Worm (Caenorhabditis elegans) whole organism, mixed stage, embryonic: ENCODE measurements around the gene C24A3.9.

Experiments
- M03D4.4 ChIP-seq: sonication (generic microtip); optimal IDR thresholded peaks from 2 replicates; lab custom pipeline; 2017; ENCODE audit warnings: mild to moderate bottlenecking, missing genetic modification characterization, missing compliant biosample characterization
- bed-3 ChIP-seq: fragments of 200-800 bp; sonication (Bioruptor generic); optimal IDR thresholded peaks from 3 replicates; lab custom pipeline; 2018; ENCODE audit warnings: mild to moderate bottlenecking, missing genetic modification characterization, moderate library complexity, missing compliant biosample characterization
- blmp-1 ChIP-seq: fragments of 150-350 bp; optimal IDR thresholded peaks from 2 replicates; lab custom pipeline; 2014; ENCODE audit warnings: missing biosample characterization, missing genetic modification characterization
- ceh-39 ChIP-seq: fragments of 150-350 bp; optimal IDR thresholded peaks from 2 replicates; lab custom pipeline; 2014; ENCODE audit warnings: missing biosample characterization, missing genetic modification characterization
- ceh-83 ChIP-seq: fragments of 200-800 bp; sonication (Bioruptor generic); optimal IDR thresholded peaks from 2 replicates; lab custom pipeline; 2018; ENCODE audit warnings: mild to moderate bottlenecking, missing genetic modification characterization, missing compliant biosample characterization
- cnd-1 ChIP-seq: fragments of 200-800 bp; sonication (Bioruptor generic); optimal IDR thresholded peaks from 2 replicates; lab custom pipeline; 2018; ENCODE audit warnings: mild to moderate bottlenecking, missing genetic modification characterization, missing compliant biosample characterization
- drap-1 ChIP-seq: fragments of 200-800 bp; sonication (Bioruptor generic); optimal IDR thresholded peaks from 3 replicates; lab custom pipeline; 2018; ENCODE audit warnings: mild to moderate bottlenecking, missing genetic modification characterization, missing compliant biosample characterization
- elt-1 ChIP-seq: sonication (generic microtip); optimal IDR thresholded peaks from 2 replicates; lab custom pipeline; 2017; ENCODE audit warnings: missing genetic modification characterization, mild to moderate bottlenecking, missing compliant biosample characterization, antibody characterized with exemption, moderate library complexity, borderline replicate concordance; ENCODE audit not compliant: insufficient read depth
- elt-3 ChIP-seq: fragments of 150-350 bp; optimal IDR thresholded peaks from 2 replicates; lab custom pipeline; 2014; ENCODE audit warnings: missing biosample characterization, missing genetic modification characterization
- flh-1 ChIP-seq: fragments of 200-800 bp; sonication (Bioruptor generic); optimal IDR thresholded peaks from 2 replicates; lab custom pipeline; 2018; ENCODE audit warnings: mild to moderate bottlenecking, missing genetic modification characterization, moderate library complexity, missing compliant biosample characterization
- ham-2 ChIP-seq: fragments of 200-800 bp; sonication (Bioruptor generic); optimal IDR thresholded peaks from 2 replicates; lab custom pipeline; 2018; ENCODE audit warnings: mild to moderate bottlenecking, missing genetic modification characterization, missing compliant biosample characterization
- hlh-1 ChIP-seq: fragments of 150-350 bp; optimal IDR thresholded peaks from 2 replicates; lab custom pipeline; 2014; ENCODE audit warnings: missing biosample characterization, missing genetic modification reagents, missing genetic modification characterization
- lin-13 ChIP-seq: fragments of 150-350 bp; optimal IDR thresholded peaks from 2 replicates; lab custom pipeline; 2014; ENCODE audit warnings: missing biosample characterization, missing genetic modification characterization
- lin-32 ChIP-seq: fragments of 200-800 bp; sonication (Bioruptor generic); optimal IDR thresholded peaks from 2 replicates; lab custom pipeline; 2018; ENCODE audit warnings: mild to moderate bottlenecking, missing genetic modification characterization, missing compliant biosample characterization
- lsy-2 ChIP-seq: fragments of 150-350 bp; optimal IDR thresholded peaks from 2 replicates; lab custom pipeline; 2014; ENCODE audit warnings: missing biosample characterization, missing genetic modification characterization
- mab-5 ChIP-seq: fragments of 150-350 bp; optimal IDR thresholded peaks from 2 replicates; lab custom pipeline; 2014; ENCODE audit warnings: missing biosample characterization, missing genetic modification characterization
- mep-1 ChIP-seq: fragments of 150-350 bp; optimal IDR thresholded peaks from 2 replicates; lab custom pipeline; 2017; ENCODE audit warnings: missing biosample characterization, missing genetic modification reagents, missing genetic modification characterization, inconsistent platforms
- mls-2 ChIP-seq: sonication (generic microtip); optimal IDR thresholded peaks from 2 replicates; lab custom pipeline; 2016; ENCODE audit warnings: mild to moderate bottlenecking, missing genetic modification characterization, moderate library complexity, missing compliant biosample characterization
- nhr-12 ChIP-seq: fragments of 150-350 bp; optimal IDR thresholded peaks from 2 replicates; lab custom pipeline; 2014; ENCODE audit warnings: missing biosample characterization, missing genetic modification characterization
- nhr-2 ChIP-seq: fragments of 150-350 bp; optimal IDR thresholded peaks from 2 replicates; lab custom pipeline; 2014; ENCODE audit warnings: missing biosample characterization, missing genetic modification characterization
- nhr-237 ChIP-seq: fragments of 150-350 bp; optimal IDR thresholded peaks from 2 replicates; lab custom pipeline; 2014; ENCODE audit warnings: missing biosample characterization, missing genetic modification characterization
- nhr-76 ChIP-seq: sonication (generic microtip); optimal IDR thresholded peaks from 2 replicates; lab custom pipeline; 2017; ENCODE audit warnings: missing biosample characterization, missing genetic modification characterization
- snpc-4 ChIP-seq: fragments of 150-350 bp; optimal IDR thresholded peaks from 2 replicates; lab custom pipeline; 2014; ENCODE audit warnings: missing biosample characterization, missing genetic modification characterization
- tbx-8 ChIP-seq: fragments of 200-800 bp; sonication (Bioruptor generic); optimal IDR thresholded peaks from 2 replicates; lab custom pipeline; 2018; ENCODE audit warnings: mild to moderate bottlenecking, missing genetic modification characterization, moderate library complexity, missing compliant biosample characterization
- unc-120 ChIP-seq: sonication (generic microtip); optimal IDR thresholded peaks from 2 replicates; lab custom pipeline; 2017; ENCODE audit warnings: missing genetic modification characterization, missing compliant biosample characterization; ENCODE audit not compliant: poor library complexity, severe bottlenecking
- unc-39 ChIP-seq: fragments of 150-350 bp; optimal IDR thresholded peaks from 2 replicates; lab custom pipeline; 2014; ENCODE audit warnings: missing biosample characterization, missing genetic modification characterization
- unc-62 ChIP-seq: fragments of 150-350 bp; optimal IDR thresholded peaks from 2 replicates; lab custom pipeline; 2014; ENCODE audit warnings: missing biosample characterization, missing genetic modification reagents, missing genetic modification characterization
- ztf-11 ChIP-seq: fragments of 150-350 bp; optimal IDR thresholded peaks from 2 replicates; lab custom pipeline; 2014; ENCODE audit warnings: missing biosample characterization, missing genetic modification characterization

C24A3.9 gene

DNA sequence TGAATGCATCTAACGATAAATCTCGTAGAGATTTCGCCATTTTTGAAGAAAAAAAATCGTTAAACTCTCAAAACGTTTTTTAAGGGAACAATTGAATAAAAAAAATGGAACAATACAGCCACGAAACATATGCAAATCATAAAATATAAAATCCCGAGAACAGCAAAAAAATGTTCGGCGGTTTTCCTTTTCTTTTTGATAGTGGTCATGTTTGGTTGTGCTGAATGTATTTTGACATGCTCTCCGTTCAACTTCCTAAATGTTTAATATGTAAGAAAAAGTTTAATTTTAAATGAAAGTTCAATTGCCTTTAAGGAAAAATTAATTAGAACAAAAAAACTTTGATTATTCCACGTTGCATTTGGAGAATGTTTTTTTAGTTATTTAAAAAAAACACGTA lies at the start of gene C24A3.9:
TSS of gene C24A3.9 (minus strand) at position 101 of the 400 bp plus-strand sequence.
- no peak for TF ChIP-seq flh-1 (GFP tag; lab: Kevin White, UChicago)
- TF ChIP-seq ham-2 (GFP tag; lab: Kevin White, UChicago): no peak
- TF ChIP-seq blmp-1 (tag; lab: Kevin White, UChicago): no peak
- no peak for TF ChIP-seq hlh-1 (tag; lab: Kevin White, UChicago)
- TF ChIP-seq lin-32 (GFP tag; lab: Kevin White, UChicago): no peak
- TF ChIP-seq snpc-4 (tag; lab: Kevin White, UChicago): no peak
- TF ChIP-seq lsy-2: no peak
- TF ChIP-seq unc-62: no peak
- no peak for TF ChIP-seq mep-1
- TF ChIP-seq elt-1 (tag; lab: Kevin White, UChicago): no peak
- TF ChIP-seq, all 35 proteins: peak for 0

DNA sequence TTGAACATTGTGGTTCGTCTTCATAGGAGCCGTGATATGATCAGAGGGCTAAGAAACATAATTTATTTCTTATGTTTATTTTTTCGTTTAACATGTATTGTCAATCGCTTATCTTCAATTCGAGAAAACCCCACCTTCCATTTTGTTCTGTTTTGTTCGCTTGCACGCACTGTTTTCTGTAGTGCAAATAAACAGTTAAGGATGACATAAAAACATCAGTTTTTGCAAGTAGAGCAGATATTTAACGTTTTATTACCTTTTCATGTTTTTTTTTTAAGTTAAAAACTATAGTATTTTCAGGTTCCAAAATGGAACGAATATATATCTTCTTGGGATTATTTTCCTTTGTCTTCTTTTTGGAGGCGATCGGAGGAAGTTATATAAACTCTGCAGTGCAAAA lies 47.0 kb upstream of the C24A3.9 start, which contains the start of gene F47E1.2:
TSS of gene F47E1.2 (plus strand) at position 301 of the 400 bp plus-strand sequence.
- TF ChIP-seq blmp-1 (tag; lab: Kevin White, UChicago) (no peak), bed-3 (GFP tag; lab: Kevin White, UChicago) (no peak)
- TF ChIP-seq, all 35 proteins: peak for 0

DNA sequence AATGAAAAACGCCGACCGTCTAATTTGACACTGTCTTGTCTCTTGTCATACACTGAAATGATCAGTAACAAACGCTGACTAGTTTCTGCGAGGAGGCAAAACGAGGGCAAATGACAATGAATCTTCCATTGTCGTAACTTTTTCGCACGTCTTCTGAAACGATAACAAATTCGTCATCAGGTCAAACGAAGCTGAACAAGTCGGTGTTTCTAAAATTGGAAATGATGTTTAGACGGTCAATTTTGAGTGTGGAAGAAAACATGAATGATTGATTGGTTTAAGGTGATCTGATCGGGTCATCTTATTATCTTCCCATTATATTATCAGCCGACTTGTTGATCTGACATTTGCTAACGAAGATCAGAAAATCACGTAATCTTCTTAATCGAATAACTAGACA lies 43.1 kb upstream of the C24A3.9 start:
- TF ChIP-seq nhr-12 (tag; lab: Kevin White, UChicago) (no peak), mab-5 (no peak), ceh-83 (no peak), lin-32 (GFP tag; lab: Kevin White, UChicago) (no peak), elt-1 (tag; lab: Kevin White, UChicago) (no peak), mls-2 (tag; lab: Kevin White, UChicago) (no peak), nhr-76 (tag; lab: Kevin White, UChicago) (no peak)

DNA sequence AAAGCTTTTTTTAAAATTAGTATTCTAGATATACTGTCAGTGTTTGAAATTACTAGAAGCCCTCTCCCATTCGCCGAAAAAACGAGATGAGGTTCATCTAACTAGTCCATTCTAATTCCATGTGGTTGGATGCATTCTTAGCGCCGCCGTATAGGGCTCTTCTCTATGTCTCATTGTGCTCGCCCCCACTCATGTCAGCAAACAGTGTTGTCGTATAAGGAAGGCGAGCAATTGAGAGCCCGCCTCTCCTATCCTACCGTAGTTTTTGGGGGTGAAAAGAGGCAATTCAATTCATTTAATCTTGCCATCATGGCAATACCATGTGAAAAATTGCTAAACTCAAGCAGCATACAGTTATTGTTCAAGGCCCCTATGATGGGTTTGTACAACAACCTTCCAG lies 38.3 kb upstream of the C24A3.9 start, which contains the start of gene F47E1.20:
TSS of gene F47E1.20 (plus strand) at position 301 of the 400 bp plus-strand sequence.
- TF ChIP-seq tbx-8 (GFP tag; lab: Kevin White, UChicago): no peak
- no peak for TF ChIP-seq unc-62
- no peak for TF ChIP-seq lsy-2
- no peak for TF ChIP-seq ztf-11 (tag; lab: Kevin White, UChicago)
- TF ChIP-seq nhr-237 (tag; lab: Kevin White, UChicago): no peak
- TF ChIP-seq cnd-1 (tag; lab: Kevin White, UChicago): no peak
- no peak for TF ChIP-seq unc-39 (tag; lab: Kevin White, UChicago)
- TF ChIP-seq nhr-2 (tag; lab: Kevin White, UChicago): no peak
- no peak for TF ChIP-seq nhr-76 (tag; lab: Kevin White, UChicago)
- no peak for TF ChIP-seq mls-2 (tag; lab: Kevin White, UChicago)
- no peak for TF ChIP-seq elt-3 (tag; lab: Kevin White, UChicago)
- no peak for TF ChIP-seq lin-32 (GFP tag; lab: Kevin White, UChicago)
- no peak for TF ChIP-seq snpc-4 (tag; lab: Kevin White, UChicago)
- TF ChIP-seq nhr-12 (tag; lab: Kevin White, UChicago): no peak

DNA sequence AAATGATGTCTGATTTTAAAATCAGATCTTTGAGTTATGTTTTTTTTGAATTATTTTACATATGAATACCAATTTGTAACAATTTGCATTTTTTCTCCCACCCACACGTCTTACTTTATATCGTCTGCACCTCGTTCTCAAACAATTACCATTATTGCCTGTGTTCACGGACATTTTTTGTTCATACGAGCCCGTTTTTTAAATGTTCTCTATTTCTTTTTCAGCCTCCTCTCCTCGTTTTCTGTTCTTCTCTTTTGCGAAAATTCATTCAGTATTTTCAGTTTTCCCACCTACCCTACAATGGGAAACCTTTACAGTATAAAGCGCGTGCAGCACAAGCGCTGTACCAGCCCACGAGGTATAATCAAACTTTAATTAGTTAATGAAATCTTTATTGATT lies 35.6 kb upstream of the C24A3.9 start, which contains the start of gene prdm-14:
TSS of gene prdm-14 (plus strand) at position 301 of the 400 bp plus-strand sequence.
- no peak for TF ChIP-seq mep-1
- no peak for TF ChIP-seq unc-120 (tag; lab: Kevin White, UChicago)
- TF ChIP-seq ceh-39 (tag; lab: Kevin White, UChicago): no peak
- TF ChIP-seq drap-1 (GFP tag; lab: Kevin White, UChicago): no peak
- TF ChIP-seq elt-3 (tag; lab: Kevin White, UChicago): no peak
- TF ChIP-seq unc-39 (tag; lab: Kevin White, UChicago): no peak
- TF ChIP-seq lin-13 (tag; lab: Kevin White, UChicago): no peak
- no peak for TF ChIP-seq M03D4.4 (tag; lab: Kevin White, UChicago)
- TF ChIP-seq ceh-83: no peak
- no peak for TF ChIP-seq mls-2 (tag; lab: Kevin White, UChicago)
- no peak for TF ChIP-seq tbx-8 (GFP tag; lab: Kevin White, UChicago)
- no peak for TF ChIP-seq mab-5
- no peak for TF ChIP-seq snpc-4 (tag; lab: Kevin White, UChicago)
- no peak for TF ChIP-seq hlh-1 (tag; lab: Kevin White, UChicago)
- TF ChIP-seq nhr-2 (tag; lab: Kevin White, UChicago): no peak

DNA sequence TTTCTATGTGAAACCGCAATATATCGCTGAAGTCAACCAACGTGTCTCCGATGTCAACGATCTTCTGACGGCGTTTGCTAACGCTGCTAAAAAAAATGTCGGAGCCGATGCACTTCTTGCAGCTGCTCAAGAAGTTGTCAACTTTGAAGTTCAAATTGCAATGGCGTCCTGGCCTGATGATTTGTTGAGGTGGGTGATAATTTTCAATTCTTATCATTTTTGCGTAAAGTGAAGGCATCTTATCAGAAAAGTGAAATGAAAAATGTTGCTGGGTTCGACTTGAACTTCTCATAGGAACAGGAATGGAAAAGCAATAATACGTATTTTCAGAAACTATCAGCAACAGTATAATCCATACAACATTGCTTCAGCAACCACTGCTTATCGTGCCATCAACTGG lies 25.9 kb upstream of the C24A3.9 start:
- TF ChIP-seq lsy-2: no peak
- TF ChIP-seq unc-39 (tag; lab: Kevin White, UChicago): no peak
- TF ChIP-seq mep-1: no peak
- TF ChIP-seq lin-13 (tag; lab: Kevin White, UChicago): no peak
- no peak for TF ChIP-seq cnd-1 (tag; lab: Kevin White, UChicago)
- no peak for TF ChIP-seq drap-1 (GFP tag; lab: Kevin White, UChicago)
